Worm (Caenorhabditis elegans) whole organism, L3 larva: Measurements from ENCODE around the gene smg-8.

Experiments
- R02D3.7 ChIP-seq: fragments of 150-350 bp; optimal IDR thresholded peaks from 2 replicates; lab custom pipeline; 2014; ENCODE audit warnings: missing biosample characterization, missing genetic modification characterization
- ZK546.5 ChIP-seq: sonication (generic microtip); optimal IDR thresholded peaks from 2 replicates; lab custom pipeline; 2017; ENCODE audit warnings: missing biosample characterization, missing genetic modification characterization
- ceh-16 ChIP-seq: sonication (generic microtip); optimal IDR thresholded peaks from 2 replicates; lab custom pipeline; 2017; ENCODE audit warnings: missing biosample characterization, missing genetic modification characterization
- fos-1 ChIP-seq: fragments of 150-350 bp; optimal IDR thresholded peaks from 2 replicates; lab custom pipeline; 2014; ENCODE audit warnings: missing biosample characterization, missing genetic modification characterization
- lin-39 ChIP-seq: fragments of 150-350 bp; optimal IDR thresholded peaks from 2 replicates; lab custom pipeline; 2018; ENCODE audit warnings: missing biosample characterization, missing genetic modification reagents, missing genetic modification characterization
- nhr-11 ChIP-seq: fragments of 150-350 bp; optimal IDR thresholded peaks from 2 replicates; lab custom pipeline; 2014; ENCODE audit warnings: missing biosample characterization, missing genetic modification characterization
- nhr-237 ChIP-seq: fragments of 150-350 bp; optimal IDR thresholded peaks from 2 replicates; lab custom pipeline; 2014; ENCODE audit warnings: missing biosample characterization, missing genetic modification characterization
- nhr-28 ChIP-seq: fragments of 150-350 bp; optimal IDR thresholded peaks from 2 replicates; lab custom pipeline; 2014; ENCODE audit warnings: missing biosample characterization, missing genetic modification characterization
- pqm-1 ChIP-seq: fragments of 150-350 bp; optimal IDR thresholded peaks from 2 replicates; lab custom pipeline; 2017; ENCODE audit warnings: missing biosample characterization, missing genetic modification characterization, inconsistent platforms
- snpc-4 ChIP-seq: fragments of 150-350 bp; optimal IDR thresholded peaks from 2 replicates; lab custom pipeline; 2014; ENCODE audit warnings: missing biosample characterization, missing genetic modification characterization
- unc-39 ChIP-seq: sonication (generic microtip); optimal IDR thresholded peaks from 4 replicates; lab custom pipeline; 2017; ENCODE audit warnings: missing biosample characterization, missing genetic modification characterization
- unc-62 ChIP-seq: fragments of 150-350 bp; sonication (generic microtip); optimal IDR thresholded peaks from 4 replicates; lab custom pipeline; 2014; ENCODE audit warnings: missing biosample characterization, missing genetic modification reagents, missing genetic modification characterization

DNA sequence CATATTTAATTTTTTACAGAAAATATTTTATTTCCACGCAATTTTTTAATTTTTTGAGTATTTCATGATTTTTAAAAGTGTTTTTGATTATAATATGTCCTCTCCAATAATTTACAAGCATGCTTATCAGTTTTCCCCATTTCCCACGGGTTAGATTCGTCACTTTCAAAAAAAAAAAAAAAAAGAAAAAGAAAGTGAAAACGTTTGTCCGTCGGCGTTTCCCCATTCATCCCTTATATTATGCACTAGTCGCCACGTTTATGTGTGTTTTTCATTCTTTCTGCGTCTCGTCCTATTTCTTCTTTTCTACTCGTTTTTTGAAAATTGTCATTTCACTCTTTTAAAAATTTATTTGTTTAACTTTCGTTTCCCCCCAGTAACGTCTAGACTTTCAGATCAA, 48.2 kb downstream of the smg-8 start, which contains the start of gene vnut-1:
- TF ChIP-seq lin-39 (tag; lab: Kevin White, UChicago), result no peak
- TF ChIP-seq R02D3.7, result no peak
- no peak for TF ChIP-seq nhr-11
- TF ChIP-seq unc-62 (GFP tag; lab: Kevin White, UChicago), result no peak
- peak; percentile 67 for TF ChIP-seq pqm-1 (tag; lab: Kevin White, UChicago)
- no peak for TF ChIP-seq nhr-237 (tag; lab: Kevin White, UChicago)
- no peak for TF ChIP-seq nhr-28 (tag; lab: Kevin White, UChicago)
- TF ChIP-seq snpc-4 (tag; lab: Kevin White, UChicago), result peak; percentile 60
- no peak for TF ChIP-seq ceh-16 (tag; lab: Kevin White, UChicago)
- no peak for TF ChIP-seq ZK546.5 (tag; lab: Kevin White, UChicago)
- no peak for TF ChIP-seq unc-39
- no peak for TF ChIP-seq fos-1 (tag; lab: Kevin White, UChicago)
